Fruit fly (Drosophila melanogaster) whole organism, embryonic: ENCODE data around the gene CG7065.
A peak's percentile ranks its signal among the peaks of the same experiment; 100 is the strongest.

Experiments
- Ada2b ChIP-seq: fragments of 200-800 bp; sonication (Bioruptor generic); IDR thresholded peaks from 2 replicates; pipeline ENCODE4 v1.3.6; 2022; ENCODE audit warnings: missing biosample characterization, missing genetic modification characterization
- CG11504 ChIP-seq: fragments of 200-800 bp; sonication (Bioruptor generic); optimal IDR thresholded peaks from 3 replicates; lab custom pipeline; 2019; ENCODE audit warnings: missing biosample characterization, mild to moderate bottlenecking, missing genetic modification characterization, moderate library complexity
- CG11695 ChIP-seq: fragments of 200-800 bp; sonication (Bioruptor generic); IDR thresholded peaks from 3 replicates; pipeline ENCODE4 v1.3.6; 2022; ENCODE audit warnings: missing biosample characterization, missing genetic modification characterization
- CG12071 ChIP-seq: fragments of 200-800 bp; sonication (Bioruptor generic); optimal IDR thresholded peaks from 3 replicates; lab custom pipeline; 2018; ENCODE audit warnings: missing biosample characterization, mild to moderate bottlenecking, missing genetic modification characterization
- CG12391 ChIP-seq: fragments of 200-800 bp; sonication (Bioruptor generic); optimal IDR thresholded peaks from 3 replicates; lab custom pipeline; 2018; ENCODE audit warnings: missing biosample characterization, mild to moderate bottlenecking, missing genetic modification characterization, moderate library complexity
- CG13894 ChIP-seq: fragments of 200-800 bp; sonication (Bioruptor generic); optimal IDR thresholded peaks from 3 replicates; lab custom pipeline; 2018; ENCODE audit warnings: missing biosample characterization, mild to moderate bottlenecking, missing genetic modification characterization, moderate library complexity
- CG14860 ChIP-seq: fragments of 200-800 bp; sonication (Bioruptor generic); IDR thresholded peaks from 3 replicates; pipeline ENCODE4 v1.3.6; 2022; ENCODE audit warnings: missing biosample characterization, missing genetic modification characterization; ENCODE audit not compliant: partially characterized antibody
- CG18599 ChIP-seq: fragments of 200-800 bp; sonication (Bioruptor generic); optimal IDR thresholded peaks from 3 replicates; lab custom pipeline; 2017; ENCODE audit warnings: missing biosample characterization, missing genetic modification characterization, mild to moderate bottlenecking, moderate library complexity, missing genetic modification reagents
- CG2712 ChIP-seq: fragments of 200-800 bp; optimal IDR thresholded peaks from 3 replicates; lab custom pipeline; 2019; ENCODE audit warnings: missing biosample characterization, mild to moderate bottlenecking, missing genetic modification characterization, moderate library complexity
- CG30403 ChIP-seq: fragments of 200-800 bp; sonication (Bioruptor generic); optimal IDR thresholded peaks from 3 replicates; lab custom pipeline; 2016; ENCODE audit warnings: missing biosample characterization, missing genetic modification characterization
- CG3163 ChIP-seq: fragments of 200-800 bp; sonication (Bioruptor generic); optimal IDR thresholded peaks from 3 replicates; lab custom pipeline; 2016; ENCODE audit warnings: missing biosample characterization, missing genetic modification characterization
- CG6689 ChIP-seq: fragments of 200-800 bp; sonication (Bioruptor generic); IDR thresholded peaks from 2 replicates; pipeline ENCODE4 v1.3.6; 2022; ENCODE audit warnings: missing biosample characterization, missing genetic modification characterization
- CG7839 ChIP-seq: fragments of 200-800 bp; sonication (Bioruptor generic); optimal IDR thresholded peaks from 3 replicates; lab custom pipeline; 2018; ENCODE audit warnings: missing biosample characterization, mild to moderate bottlenecking, missing genetic modification characterization, moderate library complexity
- CG8478 ChIP-seq: fragments of >200 bp; optimal IDR thresholded peaks from 2 replicates; lab custom pipeline; 2018
- CG8924 ChIP-seq: fragments of 200-800 bp; optimal IDR thresholded peaks from 3 replicates; lab custom pipeline; 2019; ENCODE audit warnings: missing biosample characterization, mild to moderate bottlenecking, missing genetic modification characterization, moderate library complexity
- CG8944 ChIP-seq: fragments of 200-800 bp; sonication (Bioruptor generic); optimal IDR thresholded peaks from 3 replicates; lab custom pipeline; 2016; ENCODE audit warnings: missing biosample characterization, missing genetic modification characterization
- CoRest ChIP-seq: fragments of 200-800 bp; sonication (Bioruptor generic); optimal IDR thresholded peaks from 3 replicates; lab custom pipeline; 2018; ENCODE audit warnings: missing biosample characterization, mild to moderate bottlenecking, missing genetic modification characterization, moderate library complexity
- D ChIP-seq, 2 experiments: fragments of 200-800 bp in 1 of 2; fragments of >200 bp in 1 of 2; sonication (Bioruptor generic) in 1 of 2; optimal IDR thresholded peaks; 2 replicates in 1 of 2; 3 replicates in 1 of 2; lab custom pipeline; 2017; ENCODE audit warnings: mild to moderate bottlenecking in 1 of 2, missing biosample characterization in 1 of 2, missing genetic modification characterization in 1 of 2, missing genetic modification reagents in 1 of 2
- Dip2 ChIP-seq: fragments of 200-800 bp; sonication (Bioruptor generic); IDR thresholded peaks from 2 replicates; pipeline ENCODE4 v1.3.6; 2022; ENCODE audit warnings: missing biosample characterization, missing genetic modification characterization
- Drgx ChIP-seq: fragments of 200-800 bp; sonication (Bioruptor generic); IDR thresholded peaks from 2 replicates; pipeline ENCODE4 v1.3.6; 2022; ENCODE audit warnings: missing biosample characterization, missing genetic modification characterization
- Elba2 ChIP-seq: fragments of 200-800 bp; sonication (Bioruptor generic); optimal IDR thresholded peaks from 3 replicates; lab custom pipeline; 2016; ENCODE audit warnings: missing biosample characterization, missing genetic modification characterization
- HLH3B ChIP-seq: fragments of 200-800 bp; sonication (Bioruptor generic); IDR thresholded peaks from 2 replicates; pipeline ENCODE4 v1.3.6; 2022; ENCODE audit warnings: missing biosample characterization, missing genetic modification characterization
- Med ChIP-seq: fragments of 200-800 bp; sonication (Bioruptor generic); peaks from one replicate; lab custom pipeline; 2016; ENCODE audit warnings: missing biosample characterization, missing genetic modification characterization, mild to moderate bottlenecking, inconsistent platforms, moderate library complexity
- Meics ChIP-seq: fragments of 200-800 bp; sonication (Bioruptor generic); optimal IDR thresholded peaks from 2 replicates; lab custom pipeline; 2017; ENCODE audit warnings: missing biosample characterization, mild to moderate bottlenecking, missing genetic modification characterization
- Oli ChIP-seq: fragments of 200-800 bp; sonication (Bioruptor generic); optimal IDR thresholded peaks from 2 replicates; lab custom pipeline; 2018; ENCODE audit warnings: missing biosample characterization, mild to moderate bottlenecking, missing genetic modification characterization, moderate library complexity
- PHDP ChIP-seq: fragments of 200-800 bp; sonication (Bioruptor generic); optimal IDR thresholded peaks from 3 replicates; lab custom pipeline; 2018; ENCODE audit warnings: missing biosample characterization, mild to moderate bottlenecking, missing genetic modification characterization, moderate library complexity
- Ptx1 ChIP-seq: fragments of 200-800 bp; sonication (Bioruptor generic); IDR thresholded peaks from 2 replicates; pipeline ENCODE4 v1.3.6; 2022; ENCODE audit warnings: missing biosample characterization, missing genetic modification characterization
- Stat92E ChIP-seq, 3 experiments: fragments of >200 bp in 2 of 3; fragments of 200-800 bp in 1 of 3; sonication (Bioruptor generic) in 1 of 3; optimal IDR thresholded peaks; 2 replicates each; lab custom pipeline; 2017 to 2019; ENCODE audit warnings: missing biosample characterization in 3 of 3, missing genetic modification characterization in 3 of 3, mild to moderate bottlenecking in 1 of 3, moderate library complexity in 1 of 3
- Xbp1 ChIP-seq: fragments of 200-800 bp; sonication (Bioruptor generic); optimal IDR thresholded peaks from 3 replicates; lab custom pipeline; 2016; ENCODE audit warnings: missing biosample characterization, mild to moderate bottlenecking, missing genetic modification characterization
- bab2 ChIP-seq: fragments of 200-800 bp; sonication (Bioruptor generic); optimal IDR thresholded peaks from 2 replicates; lab custom pipeline; 2016; ENCODE audit warnings: missing biosample characterization, missing genetic modification characterization
- chinmo ChIP-seq: fragments of 200-800 bp; sonication (Bioruptor generic); IDR thresholded peaks from 4 replicates; pipeline ENCODE4 v1.3.6; 2022; ENCODE audit warnings: missing biosample characterization, missing genetic modification characterization; ENCODE audit not compliant: partially characterized antibody
- dpn ChIP-seq, 2 experiments: fragments of 200-800 bp; sonication (Bioruptor generic); optimal IDR thresholded peaks; 3 replicates each; lab custom pipeline; 2016; ENCODE audit warnings: missing biosample characterization in 2 of 2, missing genetic modification characterization in 2 of 2
- hkb ChIP-seq, 2 experiments: fragments of 200-800 bp in 1 of 2; fragments of >200 bp in 1 of 2; sonication (Bioruptor generic) in 1 of 2; IDR thresholded peaks in 1 of 2; optimal IDR thresholded peaks in 1 of 2; 2 replicates each; pipeline versions ENCODE4 v1.3.6 to Lab custom; 2017 to 2022; ENCODE audit warnings: missing biosample characterization in 1 of 2, missing genetic modification characterization in 1 of 2
- ind ChIP-seq: fragments of 200-800 bp; sonication (Bioruptor generic); optimal IDR thresholded peaks from 3 replicates; lab custom pipeline; 2016; ENCODE audit warnings: missing biosample characterization, missing genetic modification characterization
- kah ChIP-seq: fragments of 200-800 bp; sonication (Bioruptor generic); optimal IDR thresholded peaks from 2 replicates; lab custom pipeline; 2018; ENCODE audit warnings: missing biosample characterization, mild to moderate bottlenecking, missing genetic modification characterization
- knrl ChIP-seq: fragments of 200-800 bp; sonication (Bioruptor generic); IDR thresholded peaks from 3 replicates; pipeline ENCODE4 v1.3.6; 2022; ENCODE audit warnings: missing biosample characterization, missing genetic modification characterization; ENCODE audit not compliant: partially characterized antibody
- lab ChIP-seq: fragments of 200-800 bp; sonication (Bioruptor generic); optimal IDR thresholded peaks from 3 replicates; lab custom pipeline; 2017; ENCODE audit warnings: missing biosample characterization, missing genetic modification characterization, mild to moderate bottlenecking, moderate library complexity, missing genetic modification reagents
- mam ChIP-seq: fragments of 200-800 bp; sonication (Bioruptor generic); optimal IDR thresholded peaks from 3 replicates; lab custom pipeline; 2016; ENCODE audit warnings: missing biosample characterization, missing genetic modification characterization
- prd ChIP-seq, 3 experiments: fragments of >200 bp in 2 of 3; fragments of 200-800 bp in 1 of 3; sonication (Bioruptor generic) in 1 of 3; optimal IDR thresholded peaks in 2 of 3; IDR thresholded peaks in 1 of 3; 2 replicates in 2 of 3; 3 replicates in 1 of 3; pipeline versions ENCODE4 v1.3.6 to Lab custom; 2017 to 2022; ENCODE audit warnings: missing biosample characterization in 1 of 3, missing genetic modification characterization in 1 of 3
- pros ChIP-seq: fragments of 200-800 bp; sonication (Bioruptor generic); optimal IDR thresholded peaks from 3 replicates; lab custom pipeline; 2019; ENCODE audit warnings: missing biosample characterization, mild to moderate bottlenecking, missing genetic modification characterization, moderate library complexity
- ranshi ChIP-seq: fragments of 200-800 bp; sonication (Bioruptor generic); IDR thresholded peaks from 2 replicates; pipeline ENCODE4 v1.3.6; 2022; ENCODE audit warnings: missing biosample characterization, missing genetic modification characterization
- sens ChIP-seq: fragments of 200-800 bp; sonication (Bioruptor generic); peaks from one replicate; lab custom pipeline; 2016; ENCODE audit warnings: missing biosample characterization, missing genetic modification characterization
- slbo ChIP-seq: fragments of 200-800 bp; sonication (Bioruptor generic); IDR thresholded peaks from 2 replicates; pipeline ENCODE4 v1.3.6; 2022; ENCODE audit warnings: missing biosample characterization, missing genetic modification characterization
- tio ChIP-seq: fragments of 200-800 bp; sonication (Bioruptor generic); optimal IDR thresholded peaks from 2 replicates; lab custom pipeline; 2017; ENCODE audit warnings: missing biosample characterization, missing genetic modification characterization, inconsistent platforms
- tup ChIP-seq: fragments of 200-800 bp; sonication (Bioruptor generic); optimal IDR thresholded peaks from 2 replicates; lab custom pipeline; 2016; ENCODE audit warnings: missing biosample characterization, mild to moderate bottlenecking, missing genetic modification characterization, moderate library complexity
- wor ChIP-seq: fragments of 200-800 bp; sonication (Bioruptor generic); IDR thresholded peaks from 2 replicates; pipeline ENCODE4 v1.3.6; 2022; ENCODE audit warnings: missing biosample characterization, missing genetic modification characterization

The CG7065 gene

DNA sequence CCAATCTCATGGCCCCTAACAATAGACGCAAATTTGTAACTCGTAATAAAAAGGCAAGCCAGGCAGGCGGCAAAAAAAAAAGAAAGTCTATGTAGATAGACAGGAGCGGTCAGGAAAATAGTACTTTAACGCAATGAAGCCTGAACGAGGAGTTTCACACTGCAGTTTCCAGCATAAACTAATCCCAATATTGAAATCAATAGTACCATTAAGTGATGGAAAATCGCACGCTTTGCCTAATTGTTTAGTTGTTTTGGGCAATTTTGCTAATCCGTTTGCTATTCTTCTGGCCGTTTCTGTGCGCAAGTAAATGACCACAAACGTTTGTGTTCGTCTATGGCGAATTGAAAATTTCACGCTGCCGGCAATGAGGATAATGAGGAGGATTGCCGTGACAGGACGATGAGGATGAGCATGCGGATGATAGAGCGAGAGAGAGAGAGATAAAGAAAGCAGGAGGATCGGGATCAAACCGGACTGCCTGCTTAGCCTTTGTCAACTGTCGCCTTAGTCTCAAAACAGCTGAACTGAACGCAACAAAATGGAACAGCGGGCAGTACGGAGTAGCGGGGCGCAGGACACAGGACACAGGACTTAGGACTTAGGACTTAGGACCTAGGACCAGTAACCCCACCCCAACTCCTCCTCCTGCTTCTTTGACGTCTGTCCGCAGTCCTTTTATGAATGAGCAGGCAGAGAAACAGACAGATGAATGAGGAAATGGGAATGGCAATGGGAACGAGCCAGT lies 14.9 kb upstream of the CG7065 start:
- TF ChIP-seq lab (GFP tag; lab: Kevin White, UChicago) = peak; percentile 47
- TF ChIP-seq CG8944 = peak; percentile 16
- no peak for TF ChIP-seq Stat92E (GFP tag; optimal IDR thresholded peaks at IDR 0.05; lab: Kevin White, UChicago)
- peak; percentile 31 for TF ChIP-seq CG11504 (tag; lab: Kevin White, UChicago)
- TF ChIP-seq tup (GFP tag; lab: Kevin White, UChicago) = no peak
- TF ChIP-seq CG6689 (GFP tag; lab: Robert Waterston, UW) = peak; percentile 38
- TF ChIP-seq sens (GFP tag; lab: Kevin White, UChicago) = peak; percentile 67
- TF ChIP-seq CG2712 (tag; lab: Kevin White, UChicago) = peak; percentile 20
- TF ChIP-seq Med = peak; percentile 77
- TF ChIP-seq CG8478 (lab: Kevin White, UChicago) = no peak
- peak; percentile 2 for TF ChIP-seq Xbp1 (GFP tag; lab: Kevin White, UChicago)
- TF ChIP-seq slbo (GFP tag; lab: Robert Waterston, UW) = 0 out of 2 replicates have a peak, but pooled peaks have one; percentile 33
- TF ChIP-seq kah (GFP tag; lab: Kevin White, UChicago) = no peak
- no peak for TF ChIP-seq Dip2 (GFP tag; lab: Robert Waterston, UW)
- TF ChIP-seq CG12071 = no peak
- TF ChIP-seq CoRest (tag; lab: Kevin White, UChicago) = peak; percentile 2
- no peak for TF ChIP-seq prd (optimal IDR thresholded peaks at IDR 0.05; lab: Kevin White, UChicago)
- peak; percentile 64; the same call in 2 of the 3 replicates for TF ChIP-seq prd (GFP tag; IDR thresholded peaks at IDR 0.05; lab: Robert Waterston, UW)
- TF ChIP-seq PHDP (tag; lab: Kevin White, UChicago) = peak; percentile 6
- TF ChIP-seq Drgx = 0 out of 2 replicates have a peak, but pooled peaks have one; percentile 12
- peak; percentile 12 for TF ChIP-seq Meics (GFP tag; lab: Kevin White, UChicago)
- TF ChIP-seq CG12391 (tag; lab: Kevin White, UChicago) = peak; percentile 14
- peak; percentile 33 for TF ChIP-seq Oli (tag; lab: Kevin White, UChicago)
- TF ChIP-seq ranshi (GFP tag; lab: Robert Waterston, UW) = 0 out of 2 replicates have a peak, but pooled peaks have one; percentile 15
- TF ChIP-seq CG30403 (GFP tag; lab: Kevin White, UChicago) = peak; percentile 30
- TF ChIP-seq hkb (optimal IDR thresholded peaks at IDR 0.05; lab: Kevin White, UChicago) = no peak
- peak; percentile 21; the same call in 1 of the 2 replicates for TF ChIP-seq hkb (GFP tag; IDR thresholded peaks at IDR 0.05; lab: Robert Waterston, UW)
- TF ChIP-seq CG13894 (tag; lab: Kevin White, UChicago) = no peak
- peak; percentile 85 for TF ChIP-seq D (optimal IDR thresholded peaks at IDR 0.05; lab: Kevin White, UChicago)
- no peak for TF ChIP-seq D (GFP tag; optimal IDR thresholded peaks at IDR 0.05; lab: Kevin White, UChicago)
- TF ChIP-seq mam (GFP tag; lab: Kevin White, UChicago) = peak; percentile 11
- no peak for TF ChIP-seq CG3163 (GFP tag; lab: Kevin White, UChicago)
- TF ChIP-seq Elba2 (GFP tag; lab: Kevin White, UChicago) = no peak
- no peak for TF ChIP-seq CG14860 (GFP tag; lab: Robert Waterston, UW)
- TF ChIP-seq CG7839 (tag; lab: Kevin White, UChicago) = peak; percentile 40
- peak in 1 of 2 experiments; percentile 19 for TF ChIP-seq dpn (GFP tag; optimal IDR thresholded peaks at IDR 0.05; lab: Kevin White, UChicago)
- TF ChIP-seq bab2 (GFP tag; lab: Kevin White, UChicago) = peak; percentile 7
- no peak for TF ChIP-seq knrl
- TF ChIP-seq chinmo (GFP tag; lab: Robert Waterston, UW) = no peak
- TF ChIP-seq CG8924 (tag; lab: Kevin White, UChicago) = no peak
- TF ChIP-seq CG11695 = 0 out of 3 replicates have a peak, but pooled peaks have one; percentile 31
- 0 out of 2 replicates have a peak, but pooled peaks have one; percentile 18 for TF ChIP-seq HLH3B
- TF ChIP-seq tio (GFP tag; lab: Kevin White, UChicago) = peak; percentile 15
- TF ChIP-seq Ada2b (GFP tag; lab: Robert Waterston, UW) = 0 out of 2 replicates have a peak, but pooled peaks have one; percentile 22
- TF ChIP-seq CG18599 = peak; percentile 51
- TF ChIP-seq wor (GFP tag; lab: Robert Waterston, UW) = no peak
- peak; percentile 95 for TF ChIP-seq pros
- peak; percentile 38; the same call in 1 of the 2 replicates for TF ChIP-seq Ptx1 (GFP tag; lab: Robert Waterston, UW)
- TF ChIP-seq ind = peak; percentile 11
